Fruit fly (Drosophila melanogaster) whole organism, embryonic: ENCODE results near the gene CG5181.

Experiments used
- ATbp ChIP-seq: fragments of 200-800 bp; sonication (Bioruptor generic); optimal IDR thresholded peaks from 2 replicates; lab custom pipeline; 2017; ENCODE audit warnings: missing biosample characterization, mild to moderate bottlenecking, missing genetic modification characterization, missing genetic modification reagents
- Awh ChIP-seq: fragments of 200-800 bp; sonication (Bioruptor generic); IDR thresholded peaks from 2 replicates; pipeline ENCODE4, ENCODE4 v1.3.6; 2022; ENCODE audit warnings: missing biosample characterization, missing genetic modification characterization
- BEAF-32 ChIP-seq: fragments of 200-800 bp; sonication (Bioruptor generic); optimal IDR thresholded peaks from 3 replicates; lab custom pipeline; 2017; ENCODE audit warnings: missing biosample characterization, missing genetic modification characterization, mild to moderate bottlenecking, moderate library complexity, missing genetic modification reagents
- CG12155 ChIP-seq: fragments of 200-800 bp; sonication (Bioruptor generic); optimal IDR thresholded peaks from 3 replicates; lab custom pipeline; 2016; ENCODE audit warnings: missing biosample characterization, missing genetic modification characterization
- CG12236 ChIP-seq: fragments of 200-800 bp; sonication (Bioruptor generic); optimal IDR thresholded peaks from 2 replicates; lab custom pipeline; 2016; ENCODE audit warnings: missing biosample characterization, missing genetic modification characterization
- CG13894 ChIP-seq: fragments of 200-800 bp; sonication (Bioruptor generic); optimal IDR thresholded peaks from 3 replicates; lab custom pipeline; 2018; ENCODE audit warnings: missing biosample characterization, mild to moderate bottlenecking, missing genetic modification characterization, moderate library complexity
- CG14014 ChIP-seq: fragments of 200-800 bp; sonication (Bioruptor generic); IDR thresholded peaks from 2 replicates; pipeline ENCODE4 v1.3.6; 2022; ENCODE audit warnings: missing biosample characterization, missing genetic modification characterization
- CG15514 ChIP-seq: fragments of 200-800 bp; sonication (Bioruptor generic); optimal IDR thresholded peaks from 3 replicates; lab custom pipeline; 2017; ENCODE audit warnings: missing biosample characterization, missing genetic modification characterization, mild to moderate bottlenecking, moderate library complexity, missing genetic modification reagents
- CG1602 ChIP-seq: fragments of 200-800 bp; sonication (Bioruptor generic); optimal IDR thresholded peaks from 3 replicates; lab custom pipeline; 2016; ENCODE audit warnings: missing biosample characterization, missing genetic modification characterization
- CG17912 ChIP-seq: fragments of 200-800 bp; sonication (Bioruptor generic); optimal IDR thresholded peaks from 2 replicates; lab custom pipeline; 2018; ENCODE audit warnings: missing biosample characterization, mild to moderate bottlenecking, missing genetic modification characterization
- CG1832 ChIP-seq: fragments of 200-800 bp; sonication (Bioruptor generic); optimal IDR thresholded peaks from 2 replicates; lab custom pipeline; 2017; ENCODE audit warnings: missing biosample characterization, mild to moderate bottlenecking, missing genetic modification characterization, inconsistent platforms
- CG2129 ChIP-seq: fragments of 200-800 bp; sonication (Bioruptor generic); IDR thresholded peaks from 2 replicates; pipeline ENCODE4 v1.3.6; 2022; ENCODE audit warnings: missing biosample characterization, missing genetic modification characterization; ENCODE audit not compliant: partially characterized antibody
- CG31365 ChIP-seq: fragments of 200-800 bp; sonication (Bioruptor generic); optimal IDR thresholded peaks from 2 replicates; lab custom pipeline; 2018; ENCODE audit warnings: missing biosample characterization, mild to moderate bottlenecking, missing genetic modification characterization
- CG3726 ChIP-seq: fragments of 200-800 bp; sonication (Bioruptor generic); IDR thresholded peaks from 3 replicates; pipeline ENCODE4, ENCODE4 v1.3.6; 2022; ENCODE audit warnings: missing biosample characterization, missing genetic modification characterization
- CG4282 ChIP-seq: fragments of 200-800 bp; sonication (Bioruptor generic); optimal IDR thresholded peaks from 2 replicates; lab custom pipeline; 2016; ENCODE audit warnings: missing biosample characterization, missing genetic modification characterization
- CG4404 ChIP-seq: fragments of 200-800 bp; sonication (Bioruptor generic); IDR thresholded peaks from 2 replicates; pipeline ENCODE4 v1.3.6; 2022; ENCODE audit warnings: missing biosample characterization, missing genetic modification characterization
- CG4617 ChIP-seq: fragments of 200-800 bp; sonication (Bioruptor generic); optimal IDR thresholded peaks from 3 replicates; lab custom pipeline; 2016; ENCODE audit warnings: missing biosample characterization, missing genetic modification characterization, borderline replicate concordance
- CG6175 ChIP-seq: fragments of 200-800 bp; sonication (Bioruptor generic); IDR thresholded peaks from 3 replicates; pipeline ENCODE4 v1.3.6; 2022; ENCODE audit warnings: missing biosample characterization, missing genetic modification characterization
- CG6654 ChIP-seq: fragments of 200-800 bp; sonication (Bioruptor generic); optimal IDR thresholded peaks from 2 replicates; lab custom pipeline; 2017; ENCODE audit warnings: missing biosample characterization, mild to moderate bottlenecking, missing genetic modification characterization
- CG6813 ChIP-seq: fragments of 200-800 bp; sonication (Bioruptor generic); optimal IDR thresholded peaks from 2 replicates; lab custom pipeline; 2017; ENCODE audit warnings: missing biosample characterization, missing genetic modification characterization, mild to moderate bottlenecking, moderate library complexity, missing genetic modification reagents
- CG7987 ChIP-seq: fragments of 200-800 bp; sonication (Bioruptor generic); optimal IDR thresholded peaks from 2 replicates; lab custom pipeline; 2018; ENCODE audit warnings: missing biosample characterization, mild to moderate bottlenecking, missing genetic modification characterization, moderate library complexity
- CG8089 ChIP-seq: fragments of 200-800 bp; sonication (Bioruptor generic); optimal IDR thresholded peaks from 3 replicates; lab custom pipeline; 2016; ENCODE audit warnings: missing biosample characterization, missing genetic modification characterization
- CkIIα-i1 ChIP-seq: fragments of 200-800 bp; sonication (Bioruptor generic); IDR thresholded peaks from 2 replicates; pipeline ENCODE4 v1.3.6; 2022; ENCODE audit warnings: missing biosample characterization, missing genetic modification characterization
- Fer1 ChIP-seq: fragments of 200-800 bp; sonication (Bioruptor generic); optimal IDR thresholded peaks from 2 replicates; lab custom pipeline; 2017; ENCODE audit warnings: missing biosample characterization, mild to moderate bottlenecking, missing genetic modification characterization
- Fer2 ChIP-seq: fragments of 200-800 bp; sonication (Bioruptor generic); optimal IDR thresholded peaks from 2 replicates; lab custom pipeline; 2018; ENCODE audit warnings: missing biosample characterization, mild to moderate bottlenecking, missing genetic modification characterization, moderate library complexity
- HHEX ChIP-seq: fragments of 200-800 bp; sonication (Bioruptor generic); optimal IDR thresholded peaks from 3 replicates; lab custom pipeline; 2017; ENCODE audit warnings: missing biosample characterization, mild to moderate bottlenecking, missing genetic modification characterization, missing genetic modification reagents
- Hand ChIP-seq: fragments of 200-800 bp; sonication (Bioruptor generic); optimal IDR thresholded peaks from 2 replicates; lab custom pipeline; 2017; ENCODE audit warnings: mild to moderate bottlenecking, missing biosample characterization, missing genetic modification reagents, missing genetic modification characterization
- Nf-YA ChIP-seq: fragments of 200-800 bp; sonication (Bioruptor generic); IDR thresholded peaks from 2 replicates; pipeline ENCODE4 v1.3.6; 2022; ENCODE audit warnings: missing biosample characterization, missing genetic modification characterization
- Ravus ChIP-seq: fragments of 200-800 bp; sonication (Bioruptor generic); IDR thresholded peaks from 2 replicates; pipeline ENCODE4 v1.3.6; 2022; ENCODE audit warnings: missing biosample characterization, missing genetic modification characterization
- Scr ChIP-seq: fragments of 200-800 bp; sonication (Bioruptor generic); IDR thresholded peaks from 2 replicates; pipeline ENCODE4 v1.3.6; 2022; ENCODE audit warnings: missing biosample characterization, missing genetic modification characterization; ENCODE audit not compliant: partially characterized antibody
- Side ChIP-seq: fragments of 200-800 bp; sonication (Bioruptor generic); optimal IDR thresholded peaks from 2 replicates; lab custom pipeline; 2016; ENCODE audit warnings: missing biosample characterization, missing genetic modification characterization
- Sry-β ChIP-seq: fragments of 200-800 bp; sonication (Bioruptor generic); optimal IDR thresholded peaks from 2 replicates; lab custom pipeline; 2018; ENCODE audit warnings: missing biosample characterization, mild to moderate bottlenecking, missing genetic modification characterization, moderate library complexity
- Trl ChIP-seq, 3 experiments: fragments of >200 bp in 2 of 3; fragments of 200-800 bp in 1 of 3; sonication (Bioruptor generic) in 1 of 3; optimal IDR thresholded peaks; 2 replicates in 1 of 3; 3 replicates in 2 of 3; lab custom pipeline; 2016 to 2017; ENCODE audit warnings: missing biosample characterization in 1 of 3, missing genetic modification characterization in 1 of 3
- bbx ChIP-seq: fragments of 200-800 bp; sonication (Bioruptor generic); IDR thresholded peaks from 2 replicates; pipeline ENCODE4 v1.3.6; 2022; ENCODE audit warnings: missing biosample characterization, missing genetic modification characterization; ENCODE audit not compliant: partially characterized antibody
- bsh ChIP-seq, 2 experiments: fragments of 200-800 bp; sonication (Bioruptor generic); optimal IDR thresholded peaks; 2 replicates each; lab custom pipeline; 2017 to 2018; ENCODE audit warnings: mild to moderate bottlenecking in 2 of 2, missing biosample characterization in 2 of 2, missing genetic modification characterization in 2 of 2, moderate library complexity in 1 of 2
- cad ChIP-seq: fragments of >200 bp; optimal IDR thresholded peaks from 2 replicates; lab custom pipeline; 2017; ENCODE audit warnings: missing biosample characterization, missing genetic modification characterization
- chif ChIP-seq, 2 experiments: fragments of 200-800 bp; sonication (Bioruptor generic); optimal IDR thresholded peaks; 3 replicates each; lab custom pipeline; 2016; ENCODE audit warnings: missing biosample characterization in 2 of 2, missing genetic modification characterization in 2 of 2
- crp ChIP-seq, 2 experiments: fragments of 200-800 bp; sonication (Bioruptor generic); optimal IDR thresholded peaks; 2 replicates in 1 of 2; 3 replicates in 1 of 2; lab custom pipeline; 2017; ENCODE audit warnings: missing biosample characterization in 2 of 2, missing genetic modification characterization in 2 of 2, mild to moderate bottlenecking in 1 of 2, moderate library complexity in 1 of 2
- gro ChIP-seq: fragments of 200-800 bp; sonication (Bioruptor generic); optimal IDR thresholded peaks from 2 replicates; lab custom pipeline; 2016; ENCODE audit warnings: missing biosample characterization, missing genetic modification characterization
- gt ChIP-seq: fragments of 200-800 bp; sonication (Bioruptor generic); IDR thresholded peaks from 2 replicates; pipeline ENCODE4 v1.3.6; 2022; ENCODE audit warnings: missing biosample characterization, missing genetic modification characterization
- luna ChIP-seq: fragments of 200-800 bp; sonication (Bioruptor generic); optimal IDR thresholded peaks from 2 replicates; lab custom pipeline; 2016; ENCODE audit warnings: missing biosample characterization, missing genetic modification characterization
- mirr ChIP-seq: fragments of 200-800 bp; sonication (Bioruptor generic); optimal IDR thresholded peaks from 3 replicates; lab custom pipeline; 2018; ENCODE audit warnings: missing biosample characterization, mild to moderate bottlenecking, missing genetic modification characterization
- ranshi ChIP-seq: fragments of 200-800 bp; sonication (Bioruptor generic); IDR thresholded peaks from 2 replicates; pipeline ENCODE4 v1.3.6; 2022; ENCODE audit warnings: missing biosample characterization, missing genetic modification characterization
- repo ChIP-seq: fragments of 200-800 bp; sonication (Bioruptor generic); optimal IDR thresholded peaks from 2 replicates; lab custom pipeline; 2016; ENCODE audit warnings: missing biosample characterization, missing genetic modification characterization
- row ChIP-seq: fragments of 200-800 bp; sonication (Bioruptor generic); IDR thresholded peaks from 3 replicates; pipeline ENCODE4 v1.3.6; 2022; ENCODE audit warnings: missing biosample characterization, missing genetic modification characterization
- sima ChIP-seq: fragments of 200-800 bp; sonication (Bioruptor generic); optimal IDR thresholded peaks from 2 replicates; lab custom pipeline; 2016; ENCODE audit warnings: missing biosample characterization, missing genetic modification characterization
- tap ChIP-seq: fragments of 200-800 bp; optimal IDR thresholded peaks from 3 replicates; lab custom pipeline; 2019; ENCODE audit warnings: missing biosample characterization, mild to moderate bottlenecking, missing genetic modification characterization, moderate library complexity
- tll ChIP-seq, 2 experiments: fragments of 200-800 bp in 1 of 2; fragments of >200 bp in 1 of 2; sonication (Bioruptor generic) in 1 of 2; optimal IDR thresholded peaks; 2 replicates each; lab custom pipeline; 2017 to 2019; ENCODE audit warnings: missing biosample characterization in 2 of 2, missing genetic modification characterization in 2 of 2, mild to moderate bottlenecking in 1 of 2, moderate library complexity in 1 of 2

Gene CG5181

dm6 chr2L:7423333-7423895 lies 13.8 kb upstream of the CG5181 start (continued):
- TF ChIP-seq repo (GFP tag; lab: Kevin White, UChicago), result no peak
- peak; percentile 65 for TF ChIP-seq ranshi (GFP tag; lab: Robert Waterston, UW)
- no peak for TF ChIP-seq tll (GFP tag; optimal IDR thresholded peaks at IDR 0.05; lab: Kevin White, UChicago)
- peak; percentile 40 for TF ChIP-seq CG13894 (tag; lab: Kevin White, UChicago)
- TF ChIP-seq CG3726 (GFP tag; lab: Robert Waterston, UW), result no peak
- TF ChIP-seq row (GFP tag; lab: Robert Waterston, UW), result peak; percentile 67
- TF ChIP-seq CG12236 (GFP tag; lab: Kevin White, UChicago), result no peak
- peak; percentile 45 for TF ChIP-seq CG12155
- TF ChIP-seq CG6175 (GFP tag; lab: Robert Waterston, UW), result no peak
- no peak for TF ChIP-seq sima
- no peak for TF ChIP-seq CG4282 (GFP tag; lab: Kevin White, UChicago)
- TF ChIP-seq CG2129 (GFP tag; lab: Robert Waterston, UW), result no peak
- TF ChIP-seq crp (GFP tag; optimal IDR thresholded peaks at IDR 0.05; lab: Kevin White, UChicago), result no peak
- TF ChIP-seq HHEX (GFP tag; lab: Kevin White, UChicago), result peak; percentile 17
- TF ChIP-seq mirr, result no peak
- TF ChIP-seq gt (GFP tag; lab: Robert Waterston, UW), result no peak
- no peak for TF ChIP-seq Scr (GFP tag; lab: Robert Waterston, UW)
- no peak for TF ChIP-seq BEAF-32 (GFP tag; lab: Kevin White, UChicago)
- TF ChIP-seq CG15514 (GFP tag; lab: Kevin White, UChicago), result peak; percentile 8
- TF ChIP-seq CkIIα-i1, result no peak
- peak; percentile 49 for TF ChIP-seq CG1832 (GFP tag; lab: Kevin White, UChicago)
- no peak for TF ChIP-seq CG4617 (GFP tag; lab: Kevin White, UChicago)
- no peak for TF ChIP-seq Fer2 (tag; lab: Kevin White, UChicago)
- TF ChIP-seq ATbp, result peak; percentile 26
- TF ChIP-seq CG17912 (GFP tag; lab: Kevin White, UChicago), result no peak
- TF ChIP-seq Side, result peak; percentile 4
- TF ChIP-seq tap (tag; lab: Kevin White, UChicago), result no peak
- TF ChIP-seq bsh (GFP tag; optimal IDR thresholded peaks at IDR 0.05; lab: Kevin White, UChicago), result peak in 1 of 2 experiments; percentile 41
- TF ChIP-seq luna (GFP tag; lab: Kevin White, UChicago), result no peak
- TF ChIP-seq CG6813 (GFP tag; lab: Kevin White, UChicago), result no peak
- TF ChIP-seq gro, result no peak
- no peak for TF ChIP-seq CG1602
- no peak for TF ChIP-seq cad (GFP tag; lab: Kevin White, UChicago)
- peak; percentile 11 for TF ChIP-seq Hand (GFP tag; lab: Kevin White, UChicago)
- 0 out of 2 replicates have a peak, but pooled peaks have one; percentile 39 for TF ChIP-seq Awh
- peak; percentile 15; the same call in 1 of the 2 replicates for TF ChIP-seq CG4404

dm6 chr2L:7422429-7423283 lies 13.0 kb upstream of the CG5181 start:
- TF ChIP-seq CG31365 (tag; lab: Kevin White, UChicago) (no peak), chif (GFP tag; optimal IDR thresholded peaks at IDR 0.05; lab: Kevin White, UChicago) (peak in 1 of 2 experiments; percentile 1), Sry-β (GFP tag; lab: Kevin White, UChicago) (no peak), bbx (GFP tag; lab: Robert Waterston, UW) (no peak; the same call in 1 of the 2 replicates), Ravus (no peak), Fer1 (GFP tag; lab: Kevin White, UChicago) (no peak), CG7987 (no peak), CG8089 (no peak), CG14014 (GFP tag; lab: Robert Waterston, UW) (no peak), Nf-YA (GFP tag; lab: Robert Waterston, UW) (no peak), CG6654 (no peak), Trl (optimal IDR thresholded peaks at IDR 0.05; lab: Kevin White, UChicago) (peak in 1 of 2 experiments; percentile 47), Trl (GFP tag; optimal IDR thresholded peaks at IDR 0.05; lab: Kevin White, UChicago) (no peak)
